Fruit fly (Drosophila melanogaster) whole organism, embryonic: Measurements from ENCODE around the gene CG17036.

Experiments used
- Bgb ChIP-seq: fragments of 200-800 bp; sonication (Bioruptor generic); IDR thresholded peaks from 2 replicates; pipeline ENCODE4 v1.3.6; 2022; ENCODE audit warnings: missing biosample characterization, missing genetic modification characterization; ENCODE audit not compliant: partially characterized antibody
- BtbVII ChIP-seq: fragments of 200-800 bp; sonication (Bioruptor generic); optimal IDR thresholded peaks from 3 replicates; lab custom pipeline; 2017; ENCODE audit warnings: missing biosample characterization, mild to moderate bottlenecking, missing genetic modification characterization
- CG11456 ChIP-seq: fragments of 200-800 bp; sonication (Bioruptor generic); IDR thresholded peaks from 3 replicates; pipeline ENCODE4 v1.3.6; 2022; ENCODE audit warnings: missing biosample characterization, missing genetic modification characterization
- CG14014 ChIP-seq: fragments of 200-800 bp; sonication (Bioruptor generic); IDR thresholded peaks from 2 replicates; pipeline ENCODE4 v1.3.6; 2022; ENCODE audit warnings: missing biosample characterization, missing genetic modification characterization
- CG1832 ChIP-seq: fragments of 200-800 bp; sonication (Bioruptor generic); optimal IDR thresholded peaks from 2 replicates; lab custom pipeline; 2017; ENCODE audit warnings: missing biosample characterization, mild to moderate bottlenecking, missing genetic modification characterization, inconsistent platforms
- CG31224 ChIP-seq: fragments of 200-800 bp; sonication (Bioruptor generic); IDR thresholded peaks from 2 replicates; pipeline ENCODE4 v1.3.6; 2022; ENCODE audit warnings: missing biosample characterization, missing genetic modification characterization
- CG3281 ChIP-seq: fragments of 200-800 bp; sonication (Bioruptor generic); optimal IDR thresholded peaks from 3 replicates; lab custom pipeline; 2017; ENCODE audit warnings: missing biosample characterization, mild to moderate bottlenecking, missing genetic modification characterization
- CG34376 ChIP-seq: fragments of 200-800 bp; sonication (Bioruptor generic); optimal IDR thresholded peaks from 2 replicates; lab custom pipeline; 2018; ENCODE audit warnings: missing biosample characterization, mild to moderate bottlenecking, missing genetic modification characterization
- CG5180 ChIP-seq: fragments of 200-800 bp; sonication (Bioruptor generic); optimal IDR thresholded peaks from 3 replicates; lab custom pipeline; 2017; ENCODE audit warnings: missing biosample characterization, missing genetic modification characterization, mild to moderate bottlenecking, moderate library complexity, missing genetic modification reagents
- CG6175 ChIP-seq: fragments of 200-800 bp; sonication (Bioruptor generic); IDR thresholded peaks from 3 replicates; pipeline ENCODE4 v1.3.6; 2022; ENCODE audit warnings: missing biosample characterization, missing genetic modification characterization
- CG8281 ChIP-seq: fragments of 200-800 bp; sonication (Bioruptor generic); optimal IDR thresholded peaks from 2 replicates; lab custom pipeline; 2018; ENCODE audit warnings: missing biosample characterization, mild to moderate bottlenecking, missing genetic modification characterization, moderate library complexity
- CG9932 ChIP-seq: fragments of 200-800 bp; sonication (Bioruptor generic); IDR thresholded peaks from 2 replicates; pipeline ENCODE4 v1.3.6; 2022; ENCODE audit warnings: missing biosample characterization, missing genetic modification characterization
- CTCF ChIP-seq: fragments of 200-800 bp; sonication (Bioruptor generic); optimal IDR thresholded peaks from 2 replicates; lab custom pipeline; 2017; ENCODE audit warnings: missing biosample characterization, mild to moderate bottlenecking, missing genetic modification characterization, moderate library complexity
- D19B ChIP-seq: fragments of 200-800 bp; sonication (Bioruptor generic); optimal IDR thresholded peaks from 2 replicates; lab custom pipeline; 2017; ENCODE audit warnings: missing biosample characterization, mild to moderate bottlenecking, missing genetic modification characterization
- Dbx ChIP-seq: fragments of 200-800 bp; sonication (Bioruptor generic); IDR thresholded peaks from 3 replicates; pipeline ENCODE4 v1.3.6; 2022; ENCODE audit warnings: missing biosample characterization, missing genetic modification characterization
- Deaf1 ChIP-seq: fragments of 200-800 bp; optimal IDR thresholded peaks from 3 replicates; lab custom pipeline; 2019; ENCODE audit warnings: missing biosample characterization, mild to moderate bottlenecking, missing genetic modification characterization, moderate library complexity
- Dll ChIP-seq: fragments of 200-800 bp; sonication (Bioruptor generic); IDR thresholded peaks from 4 replicates; pipeline ENCODE4 v1.3.6; 2022; ENCODE audit warnings: missing biosample characterization, missing genetic modification characterization; ENCODE audit not compliant: partially characterized antibody
- Drgx ChIP-seq: fragments of 200-800 bp; sonication (Bioruptor generic); IDR thresholded peaks from 2 replicates; pipeline ENCODE4 v1.3.6; 2022; ENCODE audit warnings: missing biosample characterization, missing genetic modification characterization
- Ets97D ChIP-seq: fragments of 200-800 bp; sonication (Bioruptor generic); optimal IDR thresholded peaks from 3 replicates; lab custom pipeline; 2016; ENCODE audit warnings: missing biosample characterization, missing genetic modification characterization
- Fer1 ChIP-seq: fragments of 200-800 bp; sonication (Bioruptor generic); optimal IDR thresholded peaks from 2 replicates; lab custom pipeline; 2017; ENCODE audit warnings: missing biosample characterization, mild to moderate bottlenecking, missing genetic modification characterization
- Hmr ChIP-seq: fragments of 200-800 bp; sonication (Bioruptor generic); optimal IDR thresholded peaks from 3 replicates; lab custom pipeline; 2017; ENCODE audit warnings: mild to moderate bottlenecking, missing biosample characterization, missing genetic modification reagents, missing genetic modification characterization
- Meics ChIP-seq: fragments of 200-800 bp; sonication (Bioruptor generic); optimal IDR thresholded peaks from 2 replicates; lab custom pipeline; 2017; ENCODE audit warnings: missing biosample characterization, mild to moderate bottlenecking, missing genetic modification characterization
- NFAT ChIP-seq: fragments of 200-800 bp; sonication (Bioruptor generic); IDR thresholded peaks from 2 replicates; pipeline ENCODE4 v1.3.6; 2022; ENCODE audit warnings: missing biosample characterization, missing genetic modification characterization
- Pdp1 ChIP-seq, 2 experiments: fragments of 200-800 bp; sonication (Bioruptor generic); optimal IDR thresholded peaks; 3 replicates each; lab custom pipeline; 2016; ENCODE audit warnings: missing biosample characterization in 2 of 2, missing genetic modification characterization in 2 of 2, mild to moderate bottlenecking in 1 of 2, moderate library complexity in 1 of 2
- Sin3A ChIP-seq: fragments of >200 bp; optimal IDR thresholded peaks from 2 replicates; lab custom pipeline; 2018
- TFAM ChIP-seq: fragments of 200-800 bp; sonication (Bioruptor generic); optimal IDR thresholded peaks from 2 replicates; lab custom pipeline; 2017; ENCODE audit warnings: missing biosample characterization, missing genetic modification characterization, inconsistent platforms
- Trl ChIP-seq, 3 experiments: fragments of >200 bp in 2 of 3; fragments of 200-800 bp in 1 of 3; sonication (Bioruptor generic) in 1 of 3; optimal IDR thresholded peaks; 2 replicates in 1 of 3; 3 replicates in 2 of 3; lab custom pipeline; 2016 to 2017; ENCODE audit warnings: missing biosample characterization in 1 of 3, missing genetic modification characterization in 1 of 3
- Vsx1 ChIP-seq: fragments of 200-800 bp; sonication (Bioruptor generic); optimal IDR thresholded peaks from 2 replicates; lab custom pipeline; 2017; ENCODE audit warnings: missing biosample characterization, mild to moderate bottlenecking, missing genetic modification characterization, missing genetic modification reagents
- cg ChIP-seq: fragments of 200-800 bp; sonication (Bioruptor generic); optimal IDR thresholded peaks from 3 replicates; lab custom pipeline; 2019; ENCODE audit warnings: missing biosample characterization, mild to moderate bottlenecking, missing genetic modification characterization, moderate library complexity
- chinmo ChIP-seq: fragments of 200-800 bp; sonication (Bioruptor generic); IDR thresholded peaks from 4 replicates; pipeline ENCODE4 v1.3.6; 2022; ENCODE audit warnings: missing biosample characterization, missing genetic modification characterization; ENCODE audit not compliant: partially characterized antibody
- cwo ChIP-seq: fragments of 200-800 bp; sonication (Bioruptor generic); optimal IDR thresholded peaks from 3 replicates; lab custom pipeline; 2017; ENCODE audit warnings: missing biosample characterization, missing genetic modification characterization, mild to moderate bottlenecking, moderate library complexity, missing genetic modification reagents
- danr ChIP-seq: fragments of 200-800 bp; sonication (Bioruptor generic); IDR thresholded peaks from 2 replicates; pipeline ENCODE4 v1.3.6; 2022; ENCODE audit warnings: missing biosample characterization, missing genetic modification characterization
- exex ChIP-seq: fragments of 200-800 bp; sonication (Bioruptor generic); optimal IDR thresholded peaks from 4 replicates; lab custom pipeline; 2018; ENCODE audit warnings: missing biosample characterization, mild to moderate bottlenecking, missing genetic modification characterization, moderate library complexity
- gro ChIP-seq: fragments of 200-800 bp; sonication (Bioruptor generic); optimal IDR thresholded peaks from 2 replicates; lab custom pipeline; 2016; ENCODE audit warnings: missing biosample characterization, missing genetic modification characterization
- her ChIP-seq: fragments of 200-800 bp; sonication (Bioruptor generic); optimal IDR thresholded peaks from 2 replicates; lab custom pipeline; 2016; ENCODE audit warnings: missing biosample characterization, missing genetic modification characterization
- lab ChIP-seq: fragments of 200-800 bp; sonication (Bioruptor generic); optimal IDR thresholded peaks from 3 replicates; lab custom pipeline; 2017; ENCODE audit warnings: missing biosample characterization, missing genetic modification characterization, mild to moderate bottlenecking, moderate library complexity, missing genetic modification reagents
- rib ChIP-seq: fragments of 200-800 bp; sonication (Bioruptor generic); IDR thresholded peaks from 2 replicates; pipeline ENCODE4 v1.3.6; 2022; ENCODE audit warnings: missing biosample characterization, missing genetic modification characterization
- slbo ChIP-seq: fragments of 200-800 bp; sonication (Bioruptor generic); IDR thresholded peaks from 2 replicates; pipeline ENCODE4 v1.3.6; 2022; ENCODE audit warnings: missing biosample characterization, missing genetic modification characterization
- sna ChIP-seq: fragments of 200-800 bp; sonication (Bioruptor generic); IDR thresholded peaks from 2 replicates; pipeline ENCODE4 v1.3.6; 2022; ENCODE audit warnings: missing biosample characterization, missing genetic modification characterization; ENCODE audit not compliant: partially characterized antibody
- so ChIP-seq: fragments of 200-800 bp; sonication (Bioruptor generic); IDR thresholded peaks from 3 replicates; pipeline ENCODE4 v1.3.6; 2022; ENCODE audit warnings: missing biosample characterization, missing genetic modification characterization
- sug ChIP-seq: fragments of 200-800 bp; optimal IDR thresholded peaks from 2 replicates; lab custom pipeline; 2019; ENCODE audit warnings: missing biosample characterization, mild to moderate bottlenecking, missing genetic modification characterization, moderate library complexity
- tll ChIP-seq, 2 experiments: fragments of 200-800 bp in 1 of 2; fragments of >200 bp in 1 of 2; sonication (Bioruptor generic) in 1 of 2; optimal IDR thresholded peaks; 2 replicates each; lab custom pipeline; 2017 to 2019; ENCODE audit warnings: missing biosample characterization in 2 of 2, missing genetic modification characterization in 2 of 2, mild to moderate bottlenecking in 1 of 2, moderate library complexity in 1 of 2
- unc-4 ChIP-seq: fragments of 200-800 bp; sonication (Bioruptor generic); IDR thresholded peaks from 2 replicates; pipeline ENCODE4 v1.3.6; 2022; ENCODE audit warnings: missing biosample characterization, missing genetic modification characterization; ENCODE audit not compliant: partially characterized antibody
- vvl ChIP-seq: fragments of 200-800 bp; sonication (Bioruptor generic); IDR thresholded peaks from 2 replicates; pipeline ENCODE4 v1.3.6; 2022; ENCODE audit warnings: missing biosample characterization, missing genetic modification characterization
- z ChIP-seq: fragments of 200-800 bp; sonication (Bioruptor generic); IDR thresholded peaks from 3 replicates; pipeline ENCODE4 v1.3.6; 2022; ENCODE audit warnings: missing biosample characterization, missing genetic modification characterization
- zen2 ChIP-seq: fragments of 200-800 bp; sonication (Bioruptor generic); IDR thresholded peaks from 3 replicates; pipeline ENCODE4 v1.3.6; 2022; ENCODE audit warnings: missing biosample characterization, missing genetic modification characterization; ENCODE audit not compliant: partially characterized antibody

Gene CG17036

DNA sequence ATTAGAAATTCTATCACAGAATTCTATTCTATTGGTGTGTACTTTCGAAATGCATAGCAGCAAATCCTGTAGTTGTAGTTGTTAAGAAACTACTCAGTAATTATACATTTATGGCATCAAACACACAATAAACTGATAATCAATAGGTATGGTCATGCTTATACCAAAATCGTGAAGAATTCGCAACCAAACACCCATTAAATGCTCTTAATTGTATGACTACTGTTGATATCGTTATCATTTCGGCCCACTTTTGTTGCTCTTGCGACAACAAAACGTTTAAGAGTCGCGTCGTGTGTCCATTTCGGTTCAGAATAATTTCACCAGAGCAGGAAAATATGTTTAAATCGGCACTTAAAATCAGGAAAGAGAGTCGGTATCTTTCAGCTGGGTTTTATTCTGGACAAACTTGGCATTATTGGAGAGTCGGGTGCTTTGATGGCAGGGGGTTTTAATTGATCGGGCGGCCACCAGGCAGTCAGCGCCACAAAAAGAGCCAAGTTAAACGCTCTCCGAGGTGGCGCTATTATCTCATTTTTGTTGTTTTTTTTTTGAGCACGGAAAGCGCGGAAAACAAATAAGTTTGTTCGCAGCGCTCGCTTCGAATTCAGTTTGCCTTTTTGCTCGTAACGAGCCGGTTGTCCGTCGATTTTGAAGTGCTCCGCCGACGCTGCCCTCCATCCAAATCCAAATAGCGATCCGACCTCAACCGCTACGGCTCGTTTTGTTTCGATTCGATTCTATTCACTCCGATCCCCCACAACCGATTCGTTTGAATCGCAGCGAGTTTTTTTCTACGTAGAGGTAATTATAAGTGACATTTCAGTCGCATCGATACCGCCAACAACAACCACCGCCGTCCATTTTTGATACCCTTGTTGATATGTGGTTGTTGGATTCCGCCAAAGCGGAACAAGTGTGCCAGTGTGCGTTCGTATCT is 18.2 kb upstream of the CG17036 start, which contains the start of gene MRP (continued):
- TF ChIP-seq Deaf1 (tag; lab: Kevin White, UChicago) (peak; percentile 81), CG11456 (GFP tag; lab: Robert Waterston, UW) (0 out of 3 replicates have a peak, but pooled peaks have one; percentile 52), Drgx (peak; percentile 49; the same call in 1 of the 2 replicates), CG8281 (tag; lab: Kevin White, UChicago) (no peak), cwo (GFP tag; lab: Kevin White, UChicago) (peak; percentile 9), Dll (GFP tag; lab: Robert Waterston, UW) (0 out of 4 replicates have a peak, but pooled peaks have one; percentile 39), cg (GFP tag; lab: Kevin White, UChicago) (peak; percentile 48), z (GFP tag; lab: Robert Waterston, UW) (peak; percentile 46; the same call in 1 of the 3 replicates), NFAT (peak; percentile 26; the same call in 1 of the 2 replicates), BtbVII (GFP tag; lab: Kevin White, UChicago) (peak; percentile 4), unc-4 (GFP tag; lab: Robert Waterston, UW) (peak; percentile 41; the same call in 1 of the 2 replicates), CG9932 (GFP tag; lab: Robert Waterston, UW) (peak; percentile 31; the same call in 1 of the 2 replicates), TFAM (no peak), sna (GFP tag; lab: Robert Waterston, UW) (0 out of 2 replicates have a peak, but pooled peaks have one; percentile 24), Dbx (GFP tag; lab: Robert Waterston, UW) (0 out of 3 replicates have a peak, but pooled peaks have one; percentile 54), Fer1 (GFP tag; lab: Kevin White, UChicago) (peak; percentile 59), CG5180 (GFP tag; lab: Kevin White, UChicago) (peak; percentile 60), tll (GFP tag; optimal IDR thresholded peaks at IDR 0.05; lab: Kevin White, UChicago) (no peak), CG34376 (GFP tag; lab: Kevin White, UChicago) (peak; percentile 63), sug (tag; lab: Kevin White, UChicago) (peak; percentile 86), CG6175 (GFP tag; lab: Robert Waterston, UW) (peak; percentile 11; the same call in 1 of the 3 replicates), exex (tag; lab: Kevin White, UChicago) (peak; percentile 91), slbo (GFP tag; lab: Robert Waterston, UW) (peak; percentile 32), danr (GFP tag; lab: Robert Waterston, UW) (no peak), Bgb (peak; percentile 64), so (GFP tag; lab: Robert Waterston, UW) (peak; percentile 59; the same call in 1 of the 3 replicates), CG1832 (GFP tag; lab: Kevin White, UChicago) (no peak), CG14014 (GFP tag; lab: Robert Waterston, UW) (0 out of 2 replicates have a peak, but pooled peaks have one; percentile 10), Ets97D (GFP tag; lab: Kevin White, UChicago) (no peak), CTCF (GFP tag; lab: Kevin White, UChicago) (peak; percentile 35), Pdp1 (GFP tag; optimal IDR thresholded peaks at IDR 0.05; lab: Kevin White, UChicago) (peak in 1 of 2 experiments; percentile 30), Hmr (GFP tag; lab: Kevin White, UChicago) (no peak), her (GFP tag; lab: Kevin White, UChicago) (peak; percentile 8), Vsx1 (peak; percentile 31), Sin3A (lab: Kevin White, UChicago) (no peak), gro (GFP tag; lab: Kevin White, UChicago) (peak; percentile 9), lab (peak; percentile 51), chinmo (GFP tag; lab: Robert Waterston, UW) (peak; percentile 97), rib (peak; percentile 67; the same call in 1 of the 2 replicates), Meics (peak; percentile 6), CG3281 (peak; percentile 12), D19B (GFP tag; lab: Kevin White, UChicago) (no peak), zen2 (GFP tag; lab: Robert Waterston, UW) (0 out of 3 replicates have a peak, but pooled peaks have one; percentile 24), Trl (optimal IDR thresholded peaks at IDR 0.05; lab: Kevin White, UChicago) (peak in 1 of 2 experiments; percentile 83), Trl (GFP tag; optimal IDR thresholded peaks at IDR 0.05; lab: Kevin White, UChicago) (no peak), vvl (GFP tag; lab: Robert Waterston, UW) (peak; percentile 25; the same call in 1 of the 2 replicates), CG31224 (GFP tag; lab: Robert Waterston, UW) (peak; percentile 44; the same call in 1 of the 2 replicates)
